Fruit fly (Drosophila melanogaster) whole organism, embryonic: Measurements from ENCODE around the gene CG15353.

Experiments used
- CG11085 ChIP-seq: fragments of 200-800 bp; sonication (Bioruptor generic); IDR thresholded peaks from 2 replicates; pipeline ENCODE4 v1.3.6; 2022; ENCODE audit warnings: missing biosample characterization, missing genetic modification characterization
- CG11696 ChIP-seq: fragments of 200-800 bp; sonication (Bioruptor generic); IDR thresholded peaks from 2 replicates; pipeline ENCODE4 v1.3.6; 2022; ENCODE audit warnings: missing biosample characterization, missing genetic modification characterization
- CG11723 ChIP-seq: fragments of 200-800 bp; sonication (Bioruptor generic); optimal IDR thresholded peaks from 2 replicates; lab custom pipeline; 2017; ENCODE audit warnings: missing biosample characterization, mild to moderate bottlenecking, missing genetic modification characterization
- CG15514 ChIP-seq: fragments of 200-800 bp; sonication (Bioruptor generic); optimal IDR thresholded peaks from 3 replicates; lab custom pipeline; 2017; ENCODE audit warnings: missing biosample characterization, missing genetic modification characterization, mild to moderate bottlenecking, moderate library complexity, missing genetic modification reagents
- CG17802 ChIP-seq: fragments of 200-800 bp; sonication (Bioruptor generic); optimal IDR thresholded peaks from 2 replicates; lab custom pipeline; 2018; ENCODE audit warnings: missing biosample characterization, mild to moderate bottlenecking, missing genetic modification characterization, moderate library complexity
- CG18619 ChIP-seq: fragments of 200-800 bp; sonication (Bioruptor generic); optimal IDR thresholded peaks from 3 replicates; lab custom pipeline; 2017; ENCODE audit warnings: missing biosample characterization, mild to moderate bottlenecking, missing genetic modification characterization
- CG31388 ChIP-seq: fragments of 200-800 bp; sonication (Bioruptor generic); optimal IDR thresholded peaks from 2 replicates; lab custom pipeline; 2016; ENCODE audit warnings: missing biosample characterization, missing genetic modification characterization
- CG3407 ChIP-seq: fragments of 200-800 bp; sonication (Bioruptor generic); optimal IDR thresholded peaks from 2 replicates; lab custom pipeline; 2018; ENCODE audit warnings: missing biosample characterization, mild to moderate bottlenecking, missing genetic modification characterization
- CG3726 ChIP-seq: fragments of 200-800 bp; sonication (Bioruptor generic); IDR thresholded peaks from 3 replicates; pipeline ENCODE4, ENCODE4 v1.3.6; 2022; ENCODE audit warnings: missing biosample characterization, missing genetic modification characterization
- CG3847 ChIP-seq: fragments of 200-800 bp; sonication (Bioruptor generic); IDR thresholded peaks from 2 replicates; pipeline ENCODE4 v1.3.6; 2022; ENCODE audit warnings: missing biosample characterization, missing genetic modification characterization
- CG4617 ChIP-seq: fragments of 200-800 bp; sonication (Bioruptor generic); optimal IDR thresholded peaks from 3 replicates; lab custom pipeline; 2016; ENCODE audit warnings: missing biosample characterization, missing genetic modification characterization, borderline replicate concordance
- CG6654 ChIP-seq: fragments of 200-800 bp; sonication (Bioruptor generic); optimal IDR thresholded peaks from 2 replicates; lab custom pipeline; 2017; ENCODE audit warnings: missing biosample characterization, mild to moderate bottlenecking, missing genetic modification characterization
- CG7372 ChIP-seq: fragments of 200-800 bp; sonication (Bioruptor generic); IDR thresholded peaks from 2 replicates; pipeline ENCODE4 v1.3.6; 2022; ENCODE audit warnings: missing biosample characterization, missing genetic modification characterization
- D19A ChIP-seq: fragments of 200-800 bp; optimal IDR thresholded peaks from 3 replicates; lab custom pipeline; 2019; ENCODE audit warnings: missing biosample characterization, mild to moderate bottlenecking, missing genetic modification characterization, moderate library complexity
- Dbx ChIP-seq: fragments of 200-800 bp; sonication (Bioruptor generic); IDR thresholded peaks from 3 replicates; pipeline ENCODE4 v1.3.6; 2022; ENCODE audit warnings: missing biosample characterization, missing genetic modification characterization
- Doc2 ChIP-seq: fragments of 200-800 bp; sonication (Bioruptor generic); IDR thresholded peaks from 2 replicates; pipeline ENCODE4 v1.3.6; 2022; ENCODE audit warnings: missing biosample characterization, missing genetic modification characterization
- HLHmδ ChIP-seq: fragments of 200-800 bp; sonication (Bioruptor generic); optimal IDR thresholded peaks from 2 replicates; lab custom pipeline; 2018; ENCODE audit warnings: missing biosample characterization, mild to moderate bottlenecking, missing genetic modification characterization, moderate library complexity
- Jarid2 ChIP-seq: fragments of 200-800 bp; sonication (Bioruptor generic); optimal IDR thresholded peaks from 3 replicates; lab custom pipeline; 2017; ENCODE audit warnings: mild to moderate bottlenecking, missing biosample characterization, missing genetic modification reagents, missing genetic modification characterization
- Lhr ChIP-seq: fragments of 200-800 bp; sonication (Bioruptor generic); optimal IDR thresholded peaks from 3 replicates; lab custom pipeline; 2017; ENCODE audit warnings: mild to moderate bottlenecking, missing biosample characterization, missing genetic modification reagents, missing genetic modification characterization
- MBD-R2 ChIP-seq: fragments of 200-800 bp; sonication (Bioruptor generic); IDR thresholded peaks from 2 replicates; pipeline ENCODE4 v1.3.6; 2022; ENCODE audit warnings: missing biosample characterization, missing genetic modification characterization
- MESR4 ChIP-seq: fragments of 200-800 bp; sonication (Bioruptor generic); optimal IDR thresholded peaks from 2 replicates; lab custom pipeline; 2018; ENCODE audit warnings: missing biosample characterization, mild to moderate bottlenecking, missing genetic modification characterization, moderate library complexity
- Max ChIP-seq: fragments of 200-800 bp; sonication (Bioruptor generic); optimal IDR thresholded peaks from 2 replicates; lab custom pipeline; 2016; ENCODE audit warnings: missing biosample characterization, mild to moderate bottlenecking, missing genetic modification characterization
- NfI ChIP-seq: fragments of 200-800 bp; sonication (Bioruptor generic); optimal IDR thresholded peaks from 3 replicates; lab custom pipeline; 2018; ENCODE audit warnings: missing biosample characterization, mild to moderate bottlenecking, missing genetic modification characterization, moderate library complexity
- Sry-β ChIP-seq: fragments of 200-800 bp; sonication (Bioruptor generic); optimal IDR thresholded peaks from 2 replicates; lab custom pipeline; 2018; ENCODE audit warnings: missing biosample characterization, mild to moderate bottlenecking, missing genetic modification characterization, moderate library complexity
- Ssrp ChIP-seq: fragments of 200-800 bp; sonication (Bioruptor generic); optimal IDR thresholded peaks from 2 replicates; lab custom pipeline; 2018; ENCODE audit warnings: missing biosample characterization, mild to moderate bottlenecking, missing genetic modification characterization, moderate library complexity
- Stat92E ChIP-seq, 3 experiments: fragments of >200 bp in 2 of 3; fragments of 200-800 bp in 1 of 3; sonication (Bioruptor generic) in 1 of 3; optimal IDR thresholded peaks; 2 replicates each; lab custom pipeline; 2017 to 2019; ENCODE audit warnings: missing biosample characterization in 3 of 3, missing genetic modification characterization in 3 of 3, mild to moderate bottlenecking in 1 of 3, moderate library complexity in 1 of 3
- TFAM ChIP-seq: fragments of 200-800 bp; sonication (Bioruptor generic); optimal IDR thresholded peaks from 2 replicates; lab custom pipeline; 2017; ENCODE audit warnings: missing biosample characterization, missing genetic modification characterization, inconsistent platforms
- bowl ChIP-seq: fragments of 200-800 bp; sonication (Bioruptor generic); IDR thresholded peaks from 2 replicates; pipeline ENCODE4 v1.3.6; 2022; ENCODE audit warnings: missing biosample characterization, missing genetic modification characterization
- dati ChIP-seq: fragments of 200-800 bp; sonication (Bioruptor generic); IDR thresholded peaks from 2 replicates; pipeline ENCODE4 v1.3.6; 2022; ENCODE audit warnings: missing biosample characterization, missing genetic modification characterization
- esg ChIP-seq: fragments of 200-800 bp; sonication (Bioruptor generic); conservative IDR thresholded peaks from 2 replicates; pipeline ENCODE4 v1.3.6; 2022; ENCODE audit warnings: missing biosample characterization, missing genetic modification characterization
- fd102C ChIP-seq: fragments of 200-800 bp; sonication (Bioruptor generic); optimal IDR thresholded peaks from 2 replicates; lab custom pipeline; 2018; ENCODE audit warnings: missing biosample characterization, mild to moderate bottlenecking, missing genetic modification characterization, moderate library complexity
- gfzf ChIP-seq: fragments of 200-800 bp; sonication (Bioruptor generic); optimal IDR thresholded peaks from 2 replicates; lab custom pipeline; 2016; ENCODE audit warnings: missing biosample characterization, mild to moderate bottlenecking, missing genetic modification characterization, moderate library complexity
- ham ChIP-seq: fragments of 200-800 bp; sonication (Bioruptor generic); IDR thresholded peaks from 2 replicates; pipeline ENCODE4 v1.3.6; 2022; ENCODE audit warnings: missing biosample characterization, missing genetic modification characterization
- jigr1 ChIP-seq: fragments of 200-800 bp; sonication (Bioruptor generic); IDR thresholded peaks from 3 replicates; pipeline ENCODE4 v1.3.6; 2022; ENCODE audit warnings: missing biosample characterization, missing genetic modification characterization
- lab ChIP-seq: fragments of 200-800 bp; sonication (Bioruptor generic); optimal IDR thresholded peaks from 3 replicates; lab custom pipeline; 2017; ENCODE audit warnings: missing biosample characterization, missing genetic modification characterization, mild to moderate bottlenecking, moderate library complexity, missing genetic modification reagents
- lbe ChIP-seq: fragments of 200-800 bp; sonication (Bioruptor generic); optimal IDR thresholded peaks from 2 replicates; lab custom pipeline; 2016; ENCODE audit warnings: missing biosample characterization, mild to moderate bottlenecking, missing genetic modification characterization
- luna ChIP-seq: fragments of 200-800 bp; sonication (Bioruptor generic); optimal IDR thresholded peaks from 2 replicates; lab custom pipeline; 2016; ENCODE audit warnings: missing biosample characterization, missing genetic modification characterization
- mirr ChIP-seq: fragments of 200-800 bp; sonication (Bioruptor generic); optimal IDR thresholded peaks from 3 replicates; lab custom pipeline; 2018; ENCODE audit warnings: missing biosample characterization, mild to moderate bottlenecking, missing genetic modification characterization
- pan ChIP-seq, 4 experiments: fragments of >200 bp in 3 of 4; fragments of 200-800 bp in 1 of 4; sonication (Bioruptor generic) in 1 of 4; optimal IDR thresholded peaks in 3 of 4; IDR thresholded peaks in 1 of 4; 2 replicates each; pipeline versions ENCODE4 v1.3.6 to Lab custom; 2017 to 2022; ENCODE audit warnings: missing biosample characterization in 2 of 4, missing genetic modification characterization in 2 of 4, mixed read lengths in 1 of 4
- pho ChIP-seq: fragments of 200-800 bp; sonication (Bioruptor generic); optimal IDR thresholded peaks from 2 replicates; lab custom pipeline; 2016; ENCODE audit warnings: missing biosample characterization, missing genetic modification characterization
- ro ChIP-seq: fragments of 200-800 bp; sonication (Bioruptor generic); IDR thresholded peaks from 2 replicates; pipeline ENCODE4 v1.3.6; 2022; ENCODE audit warnings: missing biosample characterization, missing genetic modification characterization
- sd ChIP-seq: fragments of 200-800 bp; sonication (Bioruptor generic); optimal IDR thresholded peaks from 3 replicates; lab custom pipeline; 2018; ENCODE audit warnings: missing biosample characterization, mild to moderate bottlenecking, missing genetic modification characterization, moderate library complexity
- sisA ChIP-seq: fragments of 200-800 bp; sonication (Bioruptor generic); IDR thresholded peaks from 2 replicates; pipeline ENCODE4 v1.3.6; 2022; ENCODE audit warnings: missing biosample characterization, missing genetic modification characterization
- slbo ChIP-seq: fragments of 200-800 bp; sonication (Bioruptor generic); IDR thresholded peaks from 2 replicates; pipeline ENCODE4 v1.3.6; 2022; ENCODE audit warnings: missing biosample characterization, missing genetic modification characterization
- sna ChIP-seq: fragments of 200-800 bp; sonication (Bioruptor generic); IDR thresholded peaks from 2 replicates; pipeline ENCODE4 v1.3.6; 2022; ENCODE audit warnings: missing biosample characterization, missing genetic modification characterization; ENCODE audit not compliant: partially characterized antibody
- so ChIP-seq: fragments of 200-800 bp; sonication (Bioruptor generic); IDR thresholded peaks from 3 replicates; pipeline ENCODE4 v1.3.6; 2022; ENCODE audit warnings: missing biosample characterization, missing genetic modification characterization
- toy ChIP-seq: fragments of 200-800 bp; sonication (Bioruptor generic); IDR thresholded peaks from 2 replicates; pipeline ENCODE4 v1.3.6; 2022; ENCODE audit warnings: missing biosample characterization, missing genetic modification characterization
- trh ChIP-seq: fragments of 200-800 bp; sonication (Bioruptor generic); optimal IDR thresholded peaks from 2 replicates; lab custom pipeline; 2016; ENCODE audit warnings: missing biosample characterization, missing genetic modification characterization
- zen2 ChIP-seq: fragments of 200-800 bp; sonication (Bioruptor generic); IDR thresholded peaks from 3 replicates; pipeline ENCODE4 v1.3.6; 2022; ENCODE audit warnings: missing biosample characterization, missing genetic modification characterization; ENCODE audit not compliant: partially characterized antibody

Gene CG15353

DNA sequence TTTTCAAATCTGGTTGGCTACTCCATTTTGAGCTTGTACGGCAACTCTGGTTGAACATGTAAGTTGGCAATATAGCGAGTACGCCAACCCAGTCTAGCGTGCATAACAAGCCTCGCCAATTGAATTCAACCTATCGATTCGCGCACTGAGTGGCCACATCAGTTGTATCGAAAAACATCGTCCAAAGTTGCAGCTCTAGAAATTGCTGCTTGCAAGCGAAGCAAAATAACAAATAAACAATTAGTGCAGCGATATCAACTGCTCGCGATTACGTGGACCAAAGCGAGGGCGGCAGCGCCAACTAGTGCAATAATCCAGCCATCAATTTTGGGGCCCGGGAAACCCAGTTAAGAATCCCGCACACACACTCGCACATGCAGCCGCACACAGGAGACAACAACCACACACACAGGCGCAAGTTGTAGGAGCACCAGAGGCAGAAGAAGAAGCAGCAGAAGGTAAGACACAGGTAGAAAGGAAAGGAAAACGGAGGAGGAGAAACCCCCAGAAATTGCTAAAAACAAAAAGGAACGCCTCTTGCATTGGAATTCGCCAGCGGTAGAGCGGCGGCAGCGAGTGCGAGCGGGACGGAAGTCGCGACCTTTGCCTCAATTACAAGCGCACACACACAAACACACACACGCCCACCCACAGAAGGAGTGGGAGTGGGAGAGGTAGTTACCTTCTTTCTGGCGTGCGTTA is 30.7 kb upstream of the CG15353 start (continued):
- no peak for TF ChIP-seq NfI (GFP tag; lab: Kevin White, UChicago)
- peak; percentile 85 for TF ChIP-seq zen2 (GFP tag; lab: Robert Waterston, UW)
- peak; percentile 29 for TF ChIP-seq Max (GFP tag; lab: Kevin White, UChicago)
- peak; percentile 54 for TF ChIP-seq sd
- TF ChIP-seq CG7372 (GFP tag; lab: Robert Waterston, UW), result no peak
- no peak for TF ChIP-seq ro
- no peak for TF ChIP-seq sisA (GFP tag; lab: Robert Waterston, UW)
- TF ChIP-seq CG3847, result peak; percentile 84
- TF ChIP-seq TFAM (GFP tag; lab: Kevin White, UChicago), result no peak
- no peak for TF ChIP-seq CG3407 (GFP tag; lab: Kevin White, UChicago)
- no peak for TF ChIP-seq Ssrp (tag; lab: Kevin White, UChicago)
- TF ChIP-seq lbe, result no peak
- TF ChIP-seq gfzf (GFP tag; lab: Kevin White, UChicago), result peak; percentile 60
- TF ChIP-seq D19A (tag; lab: Kevin White, UChicago), result no peak
- TF ChIP-seq CG15514 (GFP tag; lab: Kevin White, UChicago), result peak; percentile 78
- TF ChIP-seq CG18619 (GFP tag; lab: Kevin White, UChicago), result no peak
- TF ChIP-seq slbo (GFP tag; lab: Robert Waterston, UW), result peak; percentile 48; the same call in 1 of the 2 replicates
- no peak for TF ChIP-seq Jarid2
- no peak for TF ChIP-seq CG6654
- no peak for TF ChIP-seq esg (GFP tag; lab: Robert Waterston, UW)
- TF ChIP-seq Sry-β (GFP tag; lab: Kevin White, UChicago), result peak; percentile 7
- TF ChIP-seq MBD-R2 (GFP tag; lab: Robert Waterston, UW), result peak; percentile 58
- no peak for TF ChIP-seq jigr1
- no peak for TF ChIP-seq CG31388 (GFP tag; lab: Kevin White, UChicago)
- TF ChIP-seq CG3726, result no peak
- no peak for TF ChIP-seq Doc2 (GFP tag; lab: Robert Waterston, UW)
- peak; percentile 95 for TF ChIP-seq MESR4 (GFP tag; lab: Kevin White, UChicago)
- no peak for TF ChIP-seq pan (optimal IDR thresholded peaks at IDR 0.05; lab: Kevin White, UChicago)
- TF ChIP-seq pan (GFP tag; optimal IDR thresholded peaks at IDR 0.05 in 1 of 2, IDR thresholded peaks at IDR 0.05 in 1 of 2), result no peak
- peak; percentile 92 for TF ChIP-seq CG4617 (GFP tag; lab: Kevin White, UChicago)
- no peak for TF ChIP-seq lab (GFP tag; lab: Kevin White, UChicago)
- peak; percentile 14 for TF ChIP-seq luna
- TF ChIP-seq Lhr, result peak; percentile 94
- TF ChIP-seq pho (GFP tag; lab: Kevin White, UChicago), result peak; percentile 34
- no peak for TF ChIP-seq fd102C (GFP tag; lab: Kevin White, UChicago)
- TF ChIP-seq CG11085 (GFP tag; lab: Robert Waterston, UW), result no peak
- TF ChIP-seq HLHmδ (GFP tag; lab: Kevin White, UChicago), result no peak
- no peak for TF ChIP-seq CG11723
- TF ChIP-seq Dbx (GFP tag; lab: Robert Waterston, UW), result no peak
- TF ChIP-seq sna (GFP tag; lab: Robert Waterston, UW), result peak; percentile 82
- no peak for TF ChIP-seq CG17802 (tag; lab: Kevin White, UChicago)
- no peak for TF ChIP-seq ham (GFP tag; lab: Robert Waterston, UW)
- TF ChIP-seq toy, result no peak
- TF ChIP-seq trh (GFP tag; lab: Kevin White, UChicago), result no peak
- no peak for TF ChIP-seq dati (GFP tag; lab: Robert Waterston, UW)
- no peak for TF ChIP-seq so (GFP tag; lab: Robert Waterston, UW)
- TF ChIP-seq mirr, result peak; percentile 33
- TF ChIP-seq Stat92E (GFP tag; optimal IDR thresholded peaks at IDR 0.05; lab: Kevin White, UChicago), result peak in 2 of 3 experiments; percentile 6 to 57
- no peak for TF ChIP-seq CG11696 (GFP tag; lab: Robert Waterston, UW)
- TF ChIP-seq bowl (GFP tag; lab: Robert Waterston, UW), result no peak
